In the genomic region with DNA sequence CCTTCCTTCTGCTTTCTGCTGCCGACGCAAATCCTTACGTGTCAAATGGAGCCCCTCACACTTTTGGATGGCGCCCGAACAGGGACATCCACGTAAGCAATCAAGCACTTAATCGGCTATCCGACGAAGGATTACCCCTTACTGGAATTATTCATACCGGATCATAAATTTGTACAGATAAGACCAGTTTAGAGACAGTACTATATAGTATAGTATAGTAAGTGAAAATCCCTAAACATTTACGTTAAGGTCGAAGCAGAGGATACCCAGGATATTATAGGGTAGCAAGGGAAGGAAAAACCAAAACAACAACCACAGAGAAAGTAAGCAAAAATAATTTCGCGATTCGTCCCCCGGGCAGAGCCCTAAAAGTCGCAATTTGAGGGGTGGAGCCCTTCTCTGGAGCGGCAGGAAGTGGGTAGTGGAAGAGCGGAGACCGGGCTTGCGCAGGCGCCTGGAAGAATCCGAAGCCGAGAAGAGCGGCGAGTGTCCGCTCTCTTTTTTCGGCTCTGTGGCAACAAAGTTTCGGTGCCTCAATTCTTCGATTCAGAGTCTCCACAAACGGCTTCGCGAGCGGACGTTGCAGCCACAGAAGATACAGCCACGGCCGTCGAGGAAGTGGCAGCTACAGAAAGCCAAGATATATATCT, we compare ENCODE assay signal across 1 fruit fly cellular context.
TF ChIP-seq lines count a peak whose summit lies in the region.

No protein-coding gene starts in this region.

TF ChIP-seq in whole organism, embryonic, 481 proteins besides CTCF, POLR2A, EP300 and RAD21 (continued from another document):
- TF ChIP-seq CG11504 (tag; optimal IDR thresholded peaks at IDR 0.05; lab: Kevin White, UChicago): peak; percentile 68
- TF ChIP-seq bcd (GFP tag; optimal IDR thresholded peaks at IDR 0.05; lab: Kevin White, UChicago): peak; percentile 64
- peak; percentile 48 for TF ChIP-seq CG9609 (GFP tag; optimal IDR thresholded peaks at IDR 0.05; lab: Kevin White, UChicago)
- TF ChIP-seq CG2129 (GFP tag; IDR thresholded peaks at IDR 0.05; lab: Robert Waterston, UW; ENCODE audit: partially characterized antibody): no peak
- TF ChIP-seq ATbp (GFP tag; optimal IDR thresholded peaks at IDR 0.05; lab: Kevin White, UChicago): no peak
- peak; percentile 91 for TF ChIP-seq sens (GFP tag; lab: Kevin White, UChicago)
- TF ChIP-seq chinmo (GFP tag; IDR thresholded peaks at IDR 0.05; lab: Robert Waterston, UW; ENCODE audit: partially characterized antibody): no peak
- TF ChIP-seq HmgD (GFP tag; optimal IDR thresholded peaks at IDR 0.05; lab: Kevin White, UChicago): no peak
- peak; percentile 72 for TF ChIP-seq CG15269 (tag; optimal IDR thresholded peaks at IDR 0.05; lab: Kevin White, UChicago)
- TF ChIP-seq so (GFP tag; IDR thresholded peaks at IDR 0.05; lab: Robert Waterston, UW): no peak
- no peak for TF ChIP-seq bbx (GFP tag; IDR thresholded peaks at IDR 0.05; lab: Robert Waterston, UW; ENCODE audit: partially characterized antibody)
- no peak for TF ChIP-seq en (GFP tag; optimal IDR thresholded peaks at IDR 0.05; lab: Kevin White, UChicago)
- peak; percentile 59 for TF ChIP-seq CG1603 (tag; optimal IDR thresholded peaks at IDR 0.05; lab: Kevin White, UChicago)
- peak; percentile 91 for TF ChIP-seq abd-A (tag; optimal IDR thresholded peaks at IDR 0.05; lab: Kevin White, UChicago)
